Worm (Caenorhabditis elegans): ENCODE measurements around the gene lido-16.

lido-16 gene

DNA sequence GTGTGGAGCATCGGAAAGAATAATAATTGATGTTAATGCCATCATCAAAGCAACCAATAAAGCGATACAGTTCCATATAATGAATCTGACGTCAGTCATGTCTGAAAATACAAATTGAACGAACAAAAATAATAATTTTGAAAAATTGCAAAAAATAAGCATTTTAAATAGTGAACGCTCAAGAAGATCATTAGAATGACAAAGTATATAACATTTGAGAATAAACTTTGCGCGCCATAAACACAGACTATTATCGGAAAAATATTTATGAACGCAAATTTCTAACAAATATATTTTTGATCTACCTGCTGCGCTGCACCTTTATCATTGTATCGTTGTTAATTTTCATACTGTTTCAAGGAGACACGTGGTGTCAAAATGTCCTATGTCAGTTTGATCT lies 16.6 kb upstream of the lido-16 start, which contains the start of gene R05G9.3:
Gene R05G9.3, minus strand, starts transcription at position 101 of the 400 bp plus-strand sequence.
- TF ChIP-seq sea-1 (GFP tag; conservative IDR thresholded peaks at IDR 0.05) (no peak), flt-1 (GFP tag; IDR thresholded peaks at IDR 0.05) (no peak), pes-1 (GFP tag; IDR thresholded peaks at IDR 0.05) (no peak), tbx-37 (GFP tag; conservative IDR thresholded peaks at IDR 0.05) (no peak), B0310.2 (tag; optimal IDR thresholded peaks at IDR 0.05) (no peak), hmbx-1 (tag; optimal IDR thresholded peaks at IDR 0.05) (no peak), ama-1 (optimal IDR thresholded peaks at IDR 0.05) (no peak), ets-7 (tag; optimal IDR thresholded peaks at IDR 0.05) (no peak), F13C5.2 (tag; optimal IDR thresholded peaks at IDR 0.05) (no peak), tra-4 (tag; optimal IDR thresholded peaks at IDR 0.05) (no peak), tbx-11 (GFP tag; IDR thresholded peaks at IDR 0.05) (no peak), ceh-13 (GFP tag; optimal IDR thresholded peaks at IDR 0.05) (no peak), aly-1 (tag; optimal IDR thresholded peaks at IDR 0.05) (no peak), scrt-1 (GFP tag; IDR thresholded peaks at IDR 0.05) (no peak), hnd-1 (tag; optimal IDR thresholded peaks at IDR 0.05) (no peak), ceh-36 (tag; optimal IDR thresholded peaks at IDR 0.05) (no peak), hmg-4 (GFP tag; optimal IDR thresholded peaks at IDR 0.05) (no peak)

DNA sequence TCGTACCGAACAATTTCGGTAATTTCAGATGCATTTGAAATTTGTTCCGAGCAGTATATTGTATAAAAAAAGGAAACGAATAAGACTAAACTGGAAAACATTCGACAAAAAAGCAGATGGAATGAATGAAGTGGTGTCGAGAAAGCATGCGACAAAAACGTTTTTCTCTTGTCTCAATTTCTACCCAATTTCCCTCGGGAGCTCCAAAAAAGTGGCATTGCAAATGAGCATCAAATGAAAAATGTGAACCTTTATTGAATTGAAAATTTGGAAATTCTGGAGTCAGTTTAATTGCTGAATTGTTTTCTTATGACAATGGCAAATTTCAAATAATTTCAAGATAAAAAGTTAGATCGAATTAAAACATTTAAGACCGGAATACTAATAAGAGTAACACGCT lies 15.4 kb upstream of the lido-16 start, which contains the start of gene R05G9.5:
Gene R05G9.5, minus strand, starts transcription at position 101 of the 400 bp plus-strand sequence.
- TF ChIP-seq tbx-37 (GFP tag; conservative IDR thresholded peaks at IDR 0.05) = no peak
- no peak for TF ChIP-seq tra-4 (tag; optimal IDR thresholded peaks at IDR 0.05)
- TF ChIP-seq hnd-1 (tag; optimal IDR thresholded peaks at IDR 0.05) = no peak
- TF ChIP-seq ama-1 (optimal IDR thresholded peaks at IDR 0.05) = no peak
- TF ChIP-seq F13C5.2 (tag; optimal IDR thresholded peaks at IDR 0.05) = no peak
- no peak for TF ChIP-seq sea-1 (GFP tag; conservative IDR thresholded peaks at IDR 0.05)
- no peak for TF ChIP-seq B0310.2 (tag; optimal IDR thresholded peaks at IDR 0.05)
- no peak for TF ChIP-seq ceh-13 (GFP tag; optimal IDR thresholded peaks at IDR 0.05)
- TF ChIP-seq aly-1 (tag; optimal IDR thresholded peaks at IDR 0.05) = no peak
- no peak for TF ChIP-seq hmbx-1 (tag; optimal IDR thresholded peaks at IDR 0.05)
- no peak for TF ChIP-seq tbx-11 (GFP tag; IDR thresholded peaks at IDR 0.05)
- no peak for TF ChIP-seq scrt-1 (GFP tag; IDR thresholded peaks at IDR 0.05)
- TF ChIP-seq ceh-36 (tag; optimal IDR thresholded peaks at IDR 0.05) = no peak
- no peak for TF ChIP-seq pes-1 (GFP tag; IDR thresholded peaks at IDR 0.05)
- TF ChIP-seq flt-1 (GFP tag; IDR thresholded peaks at IDR 0.05) = no peak
- no peak for TF ChIP-seq hmg-4 (GFP tag; optimal IDR thresholded peaks at IDR 0.05)
- no peak for TF ChIP-seq ets-7 (tag; optimal IDR thresholded peaks at IDR 0.05)

DNA sequence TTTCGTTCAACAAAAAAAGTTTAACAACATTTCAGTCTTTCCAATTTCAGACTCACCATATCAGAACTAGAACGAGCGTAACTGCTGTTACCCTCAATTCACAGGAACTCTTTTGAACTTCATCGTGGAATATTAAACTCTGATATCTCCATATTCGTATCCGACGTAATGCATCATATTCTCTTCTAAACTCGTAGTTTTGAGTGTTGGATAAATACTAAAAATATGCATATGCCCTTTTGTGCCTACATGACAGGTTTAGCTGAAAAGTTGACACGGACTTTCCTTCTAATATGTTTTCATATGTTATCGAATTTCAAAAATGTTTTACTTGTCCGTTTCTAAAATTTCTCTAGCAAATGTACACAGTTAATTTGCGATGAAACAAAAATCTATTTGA lies 14.3 kb upstream of the lido-16 start, which contains the start of gene twk-49:
Gene twk-49, minus strand, starts transcription at position 101 of the 400 bp plus-strand sequence.
- TF ChIP-seq flt-1 (GFP tag; IDR thresholded peaks at IDR 0.05) (no peak), hmg-4 (GFP tag; optimal IDR thresholded peaks at IDR 0.05) (no peak), F13C5.2 (tag; optimal IDR thresholded peaks at IDR 0.05) (no peak), pes-1 (GFP tag; IDR thresholded peaks at IDR 0.05) (no peak), tra-4 (tag; optimal IDR thresholded peaks at IDR 0.05) (no peak), tbx-11 (GFP tag; IDR thresholded peaks at IDR 0.05) (no peak), B0310.2 (tag; optimal IDR thresholded peaks at IDR 0.05) (no peak), scrt-1 (GFP tag; IDR thresholded peaks at IDR 0.05) (no peak), aly-1 (tag; optimal IDR thresholded peaks at IDR 0.05) (no peak), ama-1 (optimal IDR thresholded peaks at IDR 0.05) (no peak), ets-7 (tag; optimal IDR thresholded peaks at IDR 0.05) (no peak), tbx-37 (GFP tag; conservative IDR thresholded peaks at IDR 0.05) (no peak), hnd-1 (tag; optimal IDR thresholded peaks at IDR 0.05) (no peak), sea-1 (GFP tag; conservative IDR thresholded peaks at IDR 0.05) (no peak), ceh-36 (tag; optimal IDR thresholded peaks at IDR 0.05) (no peak), ceh-13 (GFP tag; optimal IDR thresholded peaks at IDR 0.05) (no peak), hmbx-1 (tag; optimal IDR thresholded peaks at IDR 0.05) (no peak)

DNA sequence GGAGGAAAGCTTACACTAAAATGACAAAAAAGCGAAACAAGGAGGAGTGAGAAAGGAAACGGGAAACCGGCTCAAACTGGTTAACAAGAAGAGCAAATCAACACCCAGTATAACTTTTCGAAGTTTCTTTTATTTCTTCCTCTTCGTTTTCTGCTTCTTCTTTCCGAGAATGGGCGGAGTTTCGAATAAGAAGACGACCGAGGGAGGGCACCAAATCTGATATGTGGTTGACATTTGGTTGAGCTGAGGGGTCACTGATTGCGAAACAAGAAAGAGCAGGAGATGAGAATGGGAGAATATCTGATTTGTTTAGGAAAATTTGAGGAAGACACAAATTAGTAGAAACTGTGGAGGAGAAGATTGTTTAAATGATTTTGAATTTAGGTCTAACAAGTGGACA lies 13.8 kb upstream of the lido-16 start:
- no peak for TF ChIP-seq tbx-11 (GFP tag; IDR thresholded peaks at IDR 0.05)
- no peak for TF ChIP-seq scrt-1 (GFP tag; IDR thresholded peaks at IDR 0.05)
- no peak for TF ChIP-seq hmbx-1 (tag; optimal IDR thresholded peaks at IDR 0.05)
- no peak for TF ChIP-seq hnd-1 (tag; optimal IDR thresholded peaks at IDR 0.05)
- no peak for TF ChIP-seq tbx-37 (GFP tag; conservative IDR thresholded peaks at IDR 0.05)
- TF ChIP-seq ceh-36 (tag; optimal IDR thresholded peaks at IDR 0.05) = no peak
- no peak for TF ChIP-seq ama-1 (optimal IDR thresholded peaks at IDR 0.05)
- TF ChIP-seq pes-1 (GFP tag; IDR thresholded peaks at IDR 0.05) = no peak
- no peak for TF ChIP-seq tra-4 (tag; optimal IDR thresholded peaks at IDR 0.05)
- no peak for TF ChIP-seq F13C5.2 (tag; optimal IDR thresholded peaks at IDR 0.05)

DNA sequence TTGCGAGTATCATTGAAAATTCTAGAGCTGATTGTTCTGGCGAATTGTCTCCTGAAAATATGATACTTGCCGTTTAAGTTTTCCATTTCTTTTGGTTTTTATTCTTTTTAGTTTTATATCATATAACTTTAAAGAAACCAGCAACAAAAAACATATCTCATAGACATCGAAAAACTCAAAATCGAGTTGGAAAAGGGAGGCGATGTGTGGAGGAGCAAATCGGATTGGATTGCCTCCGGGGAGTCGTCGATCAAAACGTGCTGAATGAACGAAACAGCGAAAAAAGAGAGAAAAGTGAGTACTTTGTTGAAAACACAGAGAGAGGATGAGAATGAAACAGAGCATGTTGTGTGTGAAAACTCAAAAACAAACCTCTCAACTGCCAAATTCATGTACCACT lies 12.4 kb upstream of the lido-16 start:
- TF ChIP-seq ets-7 (tag; optimal IDR thresholded peaks at IDR 0.05) (no peak), tbx-37 (GFP tag; conservative IDR thresholded peaks at IDR 0.05) (no peak)

DNA sequence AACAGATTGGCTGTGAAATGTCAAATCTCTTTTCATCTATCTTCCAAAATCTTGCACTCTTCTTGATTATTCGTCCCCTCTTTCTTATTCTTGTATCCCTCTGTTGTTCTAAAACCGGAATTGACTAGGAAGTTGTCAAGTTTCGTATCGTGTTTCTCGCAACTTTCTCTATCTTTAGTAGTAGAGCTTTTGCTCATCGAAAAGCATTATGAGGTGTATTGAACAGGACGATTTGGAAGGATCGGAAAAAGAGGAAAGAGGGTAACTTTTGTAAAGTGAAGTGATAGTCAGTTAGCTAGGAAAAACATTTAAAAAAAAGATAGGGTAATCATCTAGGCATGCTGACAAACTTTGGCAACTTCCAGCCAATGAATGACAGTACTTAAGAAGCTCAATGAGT lies 11.7 kb upstream of the lido-16 start:
- TF ChIP-seq pes-1 (GFP tag; IDR thresholded peaks at IDR 0.05) (no peak), tbx-11 (GFP tag; IDR thresholded peaks at IDR 0.05) (no peak), hmg-4 (GFP tag; optimal IDR thresholded peaks at IDR 0.05) (no peak), hnd-1 (tag; optimal IDR thresholded peaks at IDR 0.05) (no peak), ama-1 (optimal IDR thresholded peaks at IDR 0.05) (no peak), scrt-1 (GFP tag; IDR thresholded peaks at IDR 0.05) (no peak), tra-4 (tag; optimal IDR thresholded peaks at IDR 0.05) (no peak), tbx-37 (GFP tag; conservative IDR thresholded peaks at IDR 0.05) (no peak), ceh-36 (tag; optimal IDR thresholded peaks at IDR 0.05) (no peak), ceh-13 (GFP tag; optimal IDR thresholded peaks at IDR 0.05) (no peak), sea-1 (GFP tag; conservative IDR thresholded peaks at IDR 0.05) (no peak), ets-7 (tag; optimal IDR thresholded peaks at IDR 0.05) (no peak), hmbx-1 (tag; optimal IDR thresholded peaks at IDR 0.05) (no peak), B0310.2 (tag; optimal IDR thresholded peaks at IDR 0.05) (no peak), F13C5.2 (tag; optimal IDR thresholded peaks at IDR 0.05) (no peak), flt-1 (GFP tag; IDR thresholded peaks at IDR 0.05) (no peak)

DNA sequence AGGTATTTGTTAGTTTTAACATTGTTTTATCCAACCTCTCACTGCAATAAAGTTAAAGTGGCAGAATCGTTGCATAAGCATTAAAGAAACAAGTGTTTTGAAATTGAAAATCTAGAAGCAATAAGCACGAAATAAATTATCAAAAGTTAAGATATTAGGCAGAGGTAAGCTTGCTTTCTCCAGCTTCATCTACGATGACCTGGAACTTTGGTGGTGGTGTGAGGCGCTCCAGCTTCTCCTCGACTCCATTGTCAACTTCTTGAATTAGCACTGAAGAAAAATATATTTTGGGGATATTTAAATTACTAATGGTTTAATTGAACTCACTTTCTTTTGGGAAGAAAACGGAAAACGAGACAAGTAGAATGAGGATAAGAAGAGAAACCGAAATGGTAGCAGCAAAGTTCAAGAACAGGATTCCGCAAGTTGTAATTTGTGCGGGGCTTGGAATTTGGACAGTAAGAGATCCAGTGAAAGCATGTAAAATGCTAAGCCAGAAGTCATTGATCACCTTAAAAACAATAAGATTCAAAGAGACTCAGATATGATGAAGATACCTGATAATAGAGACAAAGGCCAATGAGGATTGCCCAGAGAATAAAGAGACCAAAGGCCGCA lies 9.0 kb upstream of the lido-16 start:
- TF ChIP-seq tbx-11 (GFP tag; IDR thresholded peaks at IDR 0.05) (0 out of 2 replicates have a peak, but pooled peaks have one; percentile 5), F13C5.2 (tag; optimal IDR thresholded peaks at IDR 0.05) (peak; percentile 5), B0310.2 (tag; optimal IDR thresholded peaks at IDR 0.05) (no peak)
